Fruit fly (Drosophila melanogaster): Measurements from ENCODE around the gene SkpE.
A peak's percentile ranks its signal among the peaks of the same experiment; 100 is the strongest.

SkpE gene

DNA sequence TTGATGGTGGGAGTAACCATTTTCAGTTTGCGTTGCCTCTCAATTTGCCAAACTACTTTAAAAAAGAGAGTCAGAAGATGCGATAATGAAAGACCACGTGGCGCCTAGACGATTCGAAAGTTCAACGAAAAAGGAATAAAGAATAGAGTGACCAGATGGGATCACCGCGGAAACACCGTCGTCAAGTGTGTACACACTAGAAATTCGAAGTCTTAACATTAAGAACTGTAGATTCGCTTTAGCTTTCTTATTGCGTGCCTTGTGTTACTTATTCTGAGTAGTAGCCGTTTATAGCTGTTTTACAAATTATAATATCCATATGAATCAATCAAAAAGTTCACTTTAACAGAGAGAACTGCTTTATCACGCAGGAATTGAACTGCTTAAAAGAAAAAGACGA is at the start of gene SkpE:
SkpE (minus strand) TSS at position 101 of the 400 bp plus-strand sequence.
- TF ChIP-seq CG9948 (tag; optimal IDR thresholded peaks at IDR 0.05) (no peak), CG12605 (GFP tag; IDR thresholded peaks at IDR 0.05) (no peak), D1 (tag; optimal IDR thresholded peaks at IDR 0.05) (no peak), CG14655 (GFP tag; optimal IDR thresholded peaks at IDR 0.05) (no peak), Pif1A (GFP tag; optimal IDR thresholded peaks at IDR 0.05) (no peak), Snoo (tag; optimal IDR thresholded peaks at IDR 0.05) (no peak), gl (tag; optimal IDR thresholded peaks at IDR 0.05) (no peak), fd96Ca (GFP tag; IDR thresholded peaks at IDR 0.05) (no peak), CG4496 (GFP tag; IDR thresholded peaks at IDR 0.05) (no peak), CG34367 (tag; optimal IDR thresholded peaks at IDR 0.05) (no peak), CG8159 (tag; optimal IDR thresholded peaks at IDR 0.05) (no peak), CG17806 (tag; optimal IDR thresholded peaks at IDR 0.05) (no peak)

DNA sequence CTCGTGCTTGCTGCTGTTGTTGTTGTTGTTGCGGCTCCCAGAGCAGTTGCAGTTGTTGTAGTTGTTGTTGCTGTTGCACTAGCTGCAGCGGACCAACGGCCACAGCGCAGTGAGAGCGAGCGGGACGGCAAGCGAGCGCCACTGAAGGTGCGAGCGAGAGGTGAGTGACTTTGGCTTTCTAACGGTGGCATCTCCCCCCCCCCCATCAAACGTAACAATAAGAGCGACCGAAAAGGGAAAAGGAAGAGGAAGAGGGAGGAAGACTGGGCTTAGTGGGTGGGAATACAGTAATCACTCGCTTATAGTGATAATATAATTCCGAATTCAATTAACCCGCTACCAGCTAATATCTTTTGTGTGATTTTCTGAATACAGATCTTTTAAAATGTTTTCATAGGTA is 43.1 kb upstream of the SkpE start:
- no peak for TF ChIP-seq gl (tag; optimal IDR thresholded peaks at IDR 0.05)
- peak; percentile 88 for TF ChIP-seq CG13204 (GFP tag; optimal IDR thresholded peaks at IDR 0.05)

DNA sequence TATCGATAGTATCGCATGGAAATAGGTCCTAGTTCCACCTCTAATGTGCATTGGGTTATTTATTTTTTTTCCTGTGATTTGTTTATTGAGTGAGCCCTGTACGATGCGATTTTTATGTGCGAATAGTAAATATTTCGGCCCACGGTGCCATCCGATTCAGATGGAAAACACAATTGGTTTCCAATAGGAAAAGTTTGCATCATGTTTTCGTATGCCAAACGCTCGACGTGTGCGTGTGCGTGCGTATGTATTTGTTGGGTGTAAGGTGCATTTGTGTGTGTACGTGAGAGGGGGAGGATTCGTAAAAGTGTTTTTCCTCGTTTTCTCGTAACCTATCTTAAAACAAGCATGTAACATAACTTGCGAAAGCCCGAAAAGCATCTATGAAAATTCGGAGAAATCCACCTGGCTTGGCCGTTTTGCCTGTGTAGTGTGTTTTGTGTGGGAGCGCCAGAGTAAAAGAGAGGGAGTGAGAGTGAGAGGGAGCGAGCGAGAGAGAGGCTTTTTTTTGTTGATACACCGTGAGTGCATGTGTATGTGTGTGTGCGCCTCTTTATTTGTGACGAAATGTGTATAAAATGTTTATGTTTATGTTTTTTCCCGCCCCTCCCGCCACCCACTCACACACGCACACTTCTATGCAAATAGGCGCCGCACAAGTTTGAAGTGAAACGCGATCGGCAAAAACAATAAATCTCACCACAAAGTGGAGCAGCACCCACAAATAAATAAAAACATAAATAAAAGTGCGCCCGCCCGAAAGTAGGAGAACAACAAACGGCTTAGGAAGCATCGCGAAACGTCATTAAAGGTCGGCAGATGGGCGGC is 42.5 kb upstream of the SkpE start, which contains the start of gene Hers:
Hers (plus strand) TSS at position 2 of the 828 bp plus-strand sequence.
- TF ChIP-seq CG9948 (tag; optimal IDR thresholded peaks at IDR 0.05) (no peak), CG12605 (GFP tag; IDR thresholded peaks at IDR 0.05) (no peak), CG17806 (tag; optimal IDR thresholded peaks at IDR 0.05) (no peak)

DNA sequence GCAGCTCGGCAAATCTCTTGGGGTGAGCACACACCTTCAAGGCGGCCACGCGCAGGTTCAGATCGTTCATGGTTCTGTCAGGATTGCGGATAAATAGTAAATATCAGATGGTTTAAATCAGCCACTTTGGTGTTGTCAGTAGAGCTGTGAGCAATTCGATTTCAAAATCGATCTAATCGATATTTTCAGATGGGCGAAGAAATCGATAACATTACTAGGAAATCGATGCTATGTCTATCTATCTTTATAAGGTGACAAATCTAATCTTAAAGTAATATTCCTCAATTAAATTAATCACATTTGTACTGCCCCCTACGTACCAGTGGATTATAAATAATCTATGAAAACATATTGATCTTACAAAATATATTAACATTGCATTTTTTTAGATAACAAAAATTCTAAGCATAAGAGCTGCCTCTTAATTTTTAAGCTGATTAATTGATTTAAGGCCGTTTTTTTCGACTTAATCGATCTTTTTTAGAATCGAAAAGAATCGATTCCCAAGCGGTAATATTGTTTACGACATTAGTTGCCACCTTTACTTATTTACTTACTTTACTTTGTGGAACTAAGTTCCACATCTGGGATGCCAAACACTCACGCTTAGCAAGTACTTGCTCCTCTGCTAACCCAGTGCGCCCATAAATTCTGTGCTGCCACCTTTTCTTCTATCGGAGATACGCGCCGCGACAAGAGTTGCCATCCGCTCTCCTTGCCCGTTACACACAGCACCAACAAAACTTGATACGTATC is 41.7 kb upstream of the SkpE start, which contains the start of gene THADA:
THADA (minus strand) TSS at position 136 of the 756 bp plus-strand sequence.
- TF ChIP-seq gl (tag; optimal IDR thresholded peaks at IDR 0.05) (no peak), Pif1B (GFP tag; optimal IDR thresholded peaks at IDR 0.05) (no peak), CG9948 (tag; optimal IDR thresholded peaks at IDR 0.05) (peak; percentile 10), Snoo (tag; optimal IDR thresholded peaks at IDR 0.05) (no peak), CG34367 (tag; optimal IDR thresholded peaks at IDR 0.05) (no peak), rn (GFP tag; IDR thresholded peaks at IDR 0.05) (no peak), CG8159 (tag; optimal IDR thresholded peaks at IDR 0.05) (no peak), CG10348 (GFP tag; IDR thresholded peaks at IDR 0.05) (no peak), CG12605 (GFP tag; IDR thresholded peaks at IDR 0.05) (no peak), CG8301 (tag; optimal IDR thresholded peaks at IDR 0.05) (no peak), Ets98B (GFP tag; IDR thresholded peaks at IDR 0.05) (no peak; the same call in 1 of the 2 replicates), EcR (GFP tag; optimal IDR thresholded peaks at IDR 0.05) (no peak), CG14655 (GFP tag; optimal IDR thresholded peaks at IDR 0.05) (no peak), Pif1A (GFP tag; optimal IDR thresholded peaks at IDR 0.05) (no peak), D1 (tag; optimal IDR thresholded peaks at IDR 0.05) (no peak), CG32121 (GFP tag; IDR thresholded peaks at IDR 0.05) (no peak), CG17806 (tag; optimal IDR thresholded peaks at IDR 0.05) (peak; percentile 7), CG15710 (tag; optimal IDR thresholded peaks at IDR 0.05) (peak; percentile 18), CG4496 (GFP tag; IDR thresholded peaks at IDR 0.05) (0 out of 3 replicates have a peak, but pooled peaks have one; percentile 19), fd96Ca (GFP tag; IDR thresholded peaks at IDR 0.05) (no peak), CG13204 (GFP tag; optimal IDR thresholded peaks at IDR 0.05) (no peak)

DNA sequence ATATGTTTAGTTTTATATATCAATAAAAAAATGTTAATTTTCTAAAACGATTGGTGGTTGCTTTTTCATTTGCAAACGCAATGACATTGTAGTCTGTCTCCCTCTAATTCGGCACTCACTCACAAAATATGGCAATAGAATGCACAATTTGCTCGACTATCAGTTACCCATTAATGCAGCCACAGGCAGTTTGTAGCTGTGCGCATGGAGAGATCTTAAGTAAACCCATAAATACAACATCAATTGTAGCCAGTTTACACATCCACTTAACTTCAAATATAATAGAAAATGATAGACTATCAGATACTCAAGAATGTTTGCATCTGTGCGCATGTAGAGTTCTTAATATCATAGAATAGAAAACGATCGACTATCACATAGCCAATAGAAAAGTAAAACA is 35.5 kb upstream of the SkpE start:
- no peak for TF ChIP-seq CG8159 (tag; optimal IDR thresholded peaks at IDR 0.05)

DNA sequence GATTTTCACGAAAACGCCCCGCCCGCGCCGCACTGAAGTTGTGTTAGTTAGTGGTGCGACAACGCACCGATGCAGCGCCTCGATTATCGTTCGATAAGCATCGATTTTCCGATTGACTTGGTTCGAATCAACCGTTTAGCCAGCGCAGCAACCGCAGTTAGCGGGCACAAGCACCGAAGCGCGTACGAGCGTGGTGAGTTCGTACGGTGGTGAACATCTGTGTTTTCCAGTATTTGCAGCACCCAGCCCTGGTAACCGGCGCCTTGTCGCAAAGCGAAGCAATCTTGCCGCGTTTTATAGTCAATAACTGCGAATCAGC is 28.1 kb upstream of the SkpE start, which contains the start of the genes pico and Nup205:
pico (minus strand) TSS at position 71 of the 319 bp plus-strand sequence.
Nup205 (plus strand) TSS at position 226 of the 319 bp plus-strand sequence.
- TF ChIP-seq CG17806 (tag; optimal IDR thresholded peaks at IDR 0.05), result no peak
- no peak for TF ChIP-seq EcR (GFP tag; optimal IDR thresholded peaks at IDR 0.05)
- TF ChIP-seq rn (GFP tag; IDR thresholded peaks at IDR 0.05), result no peak
- peak; percentile 18; the same call in 1 of the 2 replicates for TF ChIP-seq CG32121 (GFP tag; IDR thresholded peaks at IDR 0.05)
- TF ChIP-seq CG9948 (tag; optimal IDR thresholded peaks at IDR 0.05), result no peak
- no peak for TF ChIP-seq CG10348 (GFP tag; IDR thresholded peaks at IDR 0.05)
- peak; percentile 54; the same call in 2 of the 3 replicates for TF ChIP-seq CG4496 (GFP tag; IDR thresholded peaks at IDR 0.05)
